Fruit fly (Drosophila melanogaster) whole organism, embryonic: ENCODE results near the gene Cyt-c-p.

Source experiments
- ATbp ChIP-seq: fragments of 200-800 bp; sonication (Bioruptor generic); optimal IDR thresholded peaks from 2 replicates; lab custom pipeline; 2017; ENCODE audit warnings: missing biosample characterization, mild to moderate bottlenecking, missing genetic modification characterization, missing genetic modification reagents
- CG10462 ChIP-seq: fragments of 200-800 bp; sonication (Bioruptor generic); optimal IDR thresholded peaks from 2 replicates; lab custom pipeline; 2016; ENCODE audit warnings: missing biosample characterization, missing genetic modification characterization
- CG12744 ChIP-seq: fragments of 200-800 bp; sonication (Bioruptor generic); optimal IDR thresholded peaks from 2 replicates; lab custom pipeline; 2016; ENCODE audit warnings: missing biosample characterization, missing genetic modification characterization
- CG3163 ChIP-seq: fragments of 200-800 bp; sonication (Bioruptor generic); optimal IDR thresholded peaks from 3 replicates; lab custom pipeline; 2016; ENCODE audit warnings: missing biosample characterization, missing genetic modification characterization
- CG6272 ChIP-seq: fragments of 200-800 bp; sonication (Bioruptor generic); IDR thresholded peaks from 2 replicates; pipeline ENCODE4 v1.3.6; 2022; ENCODE audit warnings: missing biosample characterization, missing genetic modification characterization
- Sin3A ChIP-seq: fragments of >200 bp; optimal IDR thresholded peaks from 2 replicates; lab custom pipeline; 2018
- bcd ChIP-seq: fragments of 200-800 bp; sonication (Bioruptor generic); optimal IDR thresholded peaks from 2 replicates; lab custom pipeline; 2017; ENCODE audit warnings: missing biosample characterization, mild to moderate bottlenecking, missing genetic modification characterization
- ewg ChIP-seq: fragments of 200-800 bp; sonication (Bioruptor generic); optimal IDR thresholded peaks from 3 replicates; lab custom pipeline; 2017; ENCODE audit warnings: mild to moderate bottlenecking, missing biosample characterization, missing genetic modification reagents, missing genetic modification characterization
- gt ChIP-seq: fragments of 200-800 bp; sonication (Bioruptor generic); IDR thresholded peaks from 2 replicates; pipeline ENCODE4 v1.3.6; 2022; ENCODE audit warnings: missing biosample characterization, missing genetic modification characterization

dm6 chr2L:16706882-16707775 lies 12.6 kb upstream of the Cyt-c-p start:
- TF ChIP-seq CG3163 (GFP tag; lab: Kevin White, UChicago) (no peak), CG10462 (no peak), Sin3A (lab: Kevin White, UChicago) (no peak), CG12744 (GFP tag; lab: Kevin White, UChicago) (no peak), ATbp (no peak), gt (GFP tag; lab: Robert Waterston, UW) (no peak), CG6272 (GFP tag; lab: Robert Waterston, UW) (no peak), ewg (GFP tag; lab: Kevin White, UChicago) (no peak), bcd (GFP tag; lab: Kevin White, UChicago) (no peak)
